Worm (Caenorhabditis elegans) whole organism, L4 larva: ENCODE data around the gene F14H3.6.

Experiments
- ceh-82 ChIP-seq: sonication (generic microtip); optimal IDR thresholded peaks from 2 replicates; lab custom pipeline; 2017; ENCODE audit warnings: missing biosample characterization, missing genetic modification characterization
- nhr-6 ChIP-seq: fragments of 150-350 bp; optimal IDR thresholded peaks from 2 replicates; lab custom pipeline; 2014; ENCODE audit warnings: missing biosample characterization, missing genetic modification characterization
- nhr-77 ChIP-seq: fragments of 150-350 bp; optimal IDR thresholded peaks from 2 replicates; lab custom pipeline; 2014; ENCODE audit warnings: missing biosample characterization, missing genetic modification characterization

- TF ChIP-seq nhr-77 = no peak
- TF ChIP-seq nhr-6 (tag; lab: Kevin White, UChicago) = no peak
- no peak for TF ChIP-seq ceh-82 (tag; lab: Kevin White, UChicago)
Measured at ce11 chrV:16036166-16036565, 22.5 kb downstream of the F14H3.6 start, which contains the start of gene T10C6.10.
